Worm (Caenorhabditis elegans): ENCODE measurements around the gene fbxa-72.

ce11 chrV:655823-656222 lies 20.7 kb downstream of the fbxa-72 start, which contains the start of gene srh-245:
- no peak for TF ChIP-seq ztf-4 (tag; optimal IDR thresholded peaks at IDR 0.05)
- TF ChIP-seq ama-1 (optimal IDR thresholded peaks at IDR 0.05): no peak
- TF ChIP-seq unc-62 (GFP tag; optimal IDR thresholded peaks at IDR 0.05): no peak
- no peak for TF ChIP-seq sem-4 (tag; optimal IDR thresholded peaks at IDR 0.05)
- no peak for TF ChIP-seq lin-11 (tag; optimal IDR thresholded peaks at IDR 0.05)
- TF ChIP-seq nhr-10 (tag; optimal IDR thresholded peaks at IDR 0.05): no peak
- no peak for TF ChIP-seq lin-39 (tag; optimal IDR thresholded peaks at IDR 0.05)
